Worm (Caenorhabditis elegans): Measurements from ENCODE around the gene lgc-53.

ce11 chrX:16705607-16706006 lies 5.9 kb upstream of the lgc-53 start:
- no peak for TF ChIP-seq nhr-237 (tag; optimal IDR thresholded peaks at IDR 0.05)
- no peak for TF ChIP-seq vab-7 (GFP tag; IDR thresholded peaks at IDR 0.05)
- TF ChIP-seq fkh-10 (GFP tag; optimal IDR thresholded peaks at IDR 0.05), result no peak
- TF ChIP-seq daf-12 (tag; optimal IDR thresholded peaks at IDR 0.05), result no peak
- TF ChIP-seq zfp-2 (tag; optimal IDR thresholded peaks at IDR 0.05), result no peak
- peak; percentile 94 for TF ChIP-seq aha-1 (tag)
- no peak for TF ChIP-seq lin-38 (GFP tag; IDR thresholded peaks at IDR 0.05)
- no peak for TF ChIP-seq ama-1 (optimal IDR thresholded peaks at IDR 0.05)
- no peak for TF ChIP-seq pha-4 (GFP tag; IDR thresholded peaks at IDR 0.05)
- no peak for TF ChIP-seq pha-4 (tag; optimal IDR thresholded peaks at IDR 0.05)
